Worm (Caenorhabditis elegans) whole organism, L4/young adult: ENCODE data around the gene M153.3.

Source experiments
- W03F9.2 ChIP-seq: fragments of 150-350 bp; optimal IDR thresholded peaks from 2 replicates; lab custom pipeline; 2014; ENCODE audit warnings: missing biosample characterization, missing genetic modification characterization
- dao-5 ChIP-seq: sonication (generic microtip); optimal IDR thresholded peaks from 2 replicates; lab custom pipeline; 2016; ENCODE audit warnings: missing genotype, missing genetic modification characterization, moderate library complexity, missing compliant biosample characterization
- him-1 ChIP-seq: sonication (generic microtip); optimal IDR thresholded peaks from 2 replicates; lab custom pipeline; 2016; ENCODE audit warnings: missing genotype, missing genetic modification reagents, missing genetic modification characterization, missing compliant biosample characterization

DNA sequence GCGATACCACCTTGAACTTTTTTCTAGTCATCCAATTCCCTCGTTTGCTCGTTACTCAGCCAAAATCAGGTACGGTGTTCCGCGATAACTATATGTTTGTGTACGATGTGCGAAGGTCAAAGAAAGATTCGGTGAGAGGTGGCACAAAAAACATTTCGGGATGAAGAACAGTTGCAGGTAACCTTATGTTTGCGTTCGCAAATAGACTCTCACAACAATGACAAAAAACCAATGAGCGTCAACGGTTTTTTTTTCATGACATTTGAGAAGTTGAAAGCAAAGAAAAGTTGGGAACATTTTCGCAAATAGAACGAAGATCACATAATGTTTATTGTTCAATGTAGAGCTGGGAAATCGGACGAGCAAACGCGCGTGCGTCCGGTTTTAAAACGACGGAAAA is 20.0 kb downstream of the M153.3 start:
- TF ChIP-seq him-1 (tag; lab: Kevin White, UChicago) (no peak), W03F9.2 (no peak), dao-5 (tag; lab: Kevin White, UChicago) (no peak)
